Fruit fly (Drosophila melanogaster) Kc167 (cell line): Measurements from ENCODE around the gene CG13002.

Source experiments
- Myc ChIP-seq: fragments of >200 bp; optimal IDR thresholded peaks from 2 replicates; lab custom pipeline; 2017; ENCODE audit warnings: missing external identifiers
- Sin3A ChIP-seq: fragments of >200 bp; optimal IDR thresholded peaks from 2 replicates; lab custom pipeline; 2018; ENCODE audit warnings: missing external identifiers
- h ChIP-seq: fragments of >200 bp; optimal IDR thresholded peaks from 3 replicates; lab custom pipeline; 2018; ENCODE audit warnings: missing external identifiers

DNA sequence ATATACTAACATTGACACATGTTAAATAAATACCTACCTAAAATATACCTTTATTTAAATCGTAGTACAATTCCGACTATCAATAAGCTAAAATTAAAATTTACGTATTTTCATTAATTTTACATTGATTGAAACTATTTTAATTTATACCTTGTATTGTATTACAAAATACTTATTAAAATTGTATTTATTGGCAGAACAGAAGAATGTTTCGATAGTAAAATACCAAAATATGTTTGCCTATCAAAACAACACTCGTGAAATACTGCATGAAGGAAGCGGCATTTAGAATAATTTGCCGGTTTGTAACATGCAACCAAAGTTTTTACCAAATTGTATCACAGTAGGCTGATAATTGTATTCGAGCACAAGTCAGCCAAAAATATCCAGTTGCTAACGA lies 3.1 kb upstream of the CG13002 start, which contains the start of the genes DENR and CG4880:
- TF ChIP-seq Sin3A (lab: Kevin White, UChicago) = no peak
- TF ChIP-seq h (lab: Kevin White, UChicago) = no peak
- no peak for TF ChIP-seq Myc
